Worm (Caenorhabditis elegans) whole organism, L3 larva: Measurements from ENCODE around the gene T26C12.2.

Source experiments
- R02D3.7 ChIP-seq: fragments of 150-350 bp; optimal IDR thresholded peaks from 2 replicates; lab custom pipeline; 2014; ENCODE audit warnings: missing biosample characterization, missing genetic modification characterization
- ZK546.5 ChIP-seq: sonication (generic microtip); optimal IDR thresholded peaks from 2 replicates; lab custom pipeline; 2017; ENCODE audit warnings: missing biosample characterization, missing genetic modification characterization
- ama-1 ChIP-seq: fragments of 150-350 bp; optimal IDR thresholded peaks from 2 replicates; lab custom pipeline; 2018
- ceh-16 ChIP-seq: sonication (generic microtip); optimal IDR thresholded peaks from 2 replicates; lab custom pipeline; 2017; ENCODE audit warnings: missing biosample characterization, missing genetic modification characterization
- ceh-82 ChIP-seq: fragments of 150-350 bp; optimal IDR thresholded peaks from 2 replicates; lab custom pipeline; 2014; ENCODE audit warnings: missing biosample characterization, missing genetic modification characterization
- ceh-9 ChIP-seq: sonication (generic microtip); optimal IDR thresholded peaks from 2 replicates; lab custom pipeline; 2018; ENCODE audit warnings: missing biosample characterization, missing genetic modification characterization
- egl-5 ChIP-seq: fragments of 150-350 bp; optimal IDR thresholded peaks from 2 replicates; lab custom pipeline; 2017; ENCODE audit warnings: missing biosample characterization, missing genetic modification reagents, missing genetic modification characterization, inconsistent platforms
- elt-1 ChIP-seq: fragments of 150-350 bp; optimal IDR thresholded peaks from 2 replicates; lab custom pipeline; 2014; ENCODE audit warnings: missing biosample characterization, missing genetic modification characterization
- elt-3 ChIP-seq, 3 experiments: fragments of 150-350 bp in 1 of 3; sonication (generic microtip) in 2 of 3; optimal IDR thresholded peaks; 2 replicates in 2 of 3; 4 replicates in 1 of 3; lab custom pipeline; 2014 to 2017; ENCODE audit warnings: missing biosample characterization in 3 of 3, missing genetic modification characterization in 3 of 3
- eor-1 ChIP-seq, 2 experiments: fragments of 150-350 bp; optimal IDR thresholded peaks; 2 replicates each; lab custom pipeline; 2014 to 2018; ENCODE audit warnings: missing biosample characterization in 2 of 2, missing genetic modification characterization in 2 of 2
- fkh-2 ChIP-seq: fragments of 150-350 bp; optimal IDR thresholded peaks from 2 replicates; lab custom pipeline; 2014; ENCODE audit warnings: missing biosample characterization, missing genetic modification reagents, missing genetic modification characterization
- fos-1 ChIP-seq: fragments of 150-350 bp; optimal IDR thresholded peaks from 2 replicates; lab custom pipeline; 2014; ENCODE audit warnings: missing biosample characterization, missing genetic modification characterization
- jun-1 ChIP-seq: fragments of 150-350 bp; optimal IDR thresholded peaks from 2 replicates; lab custom pipeline; 2014; ENCODE audit warnings: missing biosample characterization, missing genetic modification reagents, missing genetic modification characterization
- lin-15B ChIP-seq: fragments of 150-350 bp; optimal IDR thresholded peaks from 2 replicates; lab custom pipeline; 2014; ENCODE audit warnings: missing biosample characterization, missing genetic modification characterization
- lin-39 ChIP-seq: fragments of 150-350 bp; optimal IDR thresholded peaks from 2 replicates; lab custom pipeline; 2018; ENCODE audit warnings: missing biosample characterization, missing genetic modification reagents, missing genetic modification characterization
- lsy-12 ChIP-seq: sonication (generic microtip); optimal IDR thresholded peaks from 2 replicates; lab custom pipeline; 2016; ENCODE audit warnings: mild to moderate bottlenecking, missing genetic modification characterization, missing compliant biosample characterization
- mdl-1 ChIP-seq: fragments of 150-350 bp; optimal IDR thresholded peaks from 2 replicates; lab custom pipeline; 2014; ENCODE audit warnings: missing biosample characterization, missing genetic modification characterization
- mml-1 ChIP-seq: fragments of 150-350 bp; sonication (generic microtip); optimal IDR thresholded peaks from 3 replicates; lab custom pipeline; 2014; ENCODE audit warnings: missing biosample characterization, missing genetic modification characterization
- nfya-1 ChIP-seq: sonication (generic microtip); optimal IDR thresholded peaks from 2 replicates; lab custom pipeline; 2017; ENCODE audit warnings: missing genetic modification characterization, mild to moderate bottlenecking, missing compliant biosample characterization, antibody characterized with exemption, moderate library complexity; ENCODE audit not compliant: insufficient read depth
- nhr-12 ChIP-seq: fragments of 150-350 bp; optimal IDR thresholded peaks from 2 replicates; lab custom pipeline; 2014; ENCODE audit warnings: missing biosample characterization, missing genetic modification characterization
- nhr-23 ChIP-seq: fragments of 150-350 bp; optimal IDR thresholded peaks from 2 replicates; lab custom pipeline; 2014; ENCODE audit warnings: missing biosample characterization, missing genetic modification reagents, missing genetic modification characterization
- nhr-237 ChIP-seq: fragments of 150-350 bp; optimal IDR thresholded peaks from 2 replicates; lab custom pipeline; 2014; ENCODE audit warnings: missing biosample characterization, missing genetic modification characterization
- nhr-25 ChIP-seq: sonication (generic microtip); optimal IDR thresholded peaks from 2 replicates; lab custom pipeline; 2017; ENCODE audit warnings: missing biosample characterization, missing genetic modification characterization
- nhr-76 ChIP-seq: fragments of 150-350 bp; sonication (generic microtip); optimal IDR thresholded peaks from 5 replicates; lab custom pipeline; 2014; ENCODE audit warnings: missing biosample characterization, missing genetic modification characterization
- nhr-77 ChIP-seq: fragments of 150-350 bp; optimal IDR thresholded peaks from 2 replicates; lab custom pipeline; 2014; ENCODE audit warnings: missing biosample characterization, missing genetic modification characterization
- sea-2 ChIP-seq: fragments of 150-350 bp; sonication (generic microtip); optimal IDR thresholded peaks from 4 replicates; lab custom pipeline; 2014; ENCODE audit warnings: missing biosample characterization, missing genetic modification reagents, missing genetic modification characterization
- snpc-4 ChIP-seq: fragments of 150-350 bp; optimal IDR thresholded peaks from 2 replicates; lab custom pipeline; 2014; ENCODE audit warnings: missing biosample characterization, missing genetic modification characterization
- tbx-2 ChIP-seq: sonication (generic microtip); optimal IDR thresholded peaks from 2 replicates; lab custom pipeline; 2016; ENCODE audit warnings: mild to moderate bottlenecking, missing genetic modification characterization, missing compliant biosample characterization
- unc-62 ChIP-seq: fragments of 150-350 bp; sonication (generic microtip); optimal IDR thresholded peaks from 4 replicates; lab custom pipeline; 2014; ENCODE audit warnings: missing biosample characterization, missing genetic modification reagents, missing genetic modification characterization
- zag-1 ChIP-seq: fragments of 150-350 bp; optimal IDR thresholded peaks from 2 replicates; lab custom pipeline; 2014; ENCODE audit warnings: missing biosample characterization, missing genetic modification characterization
- ztf-11 ChIP-seq: fragments of 150-350 bp; optimal IDR thresholded peaks from 2 replicates; lab custom pipeline; 2014; ENCODE audit warnings: missing biosample characterization, missing genetic modification characterization

Gene T26C12.2

ce11 chrIV:3293800-3294493, 28.4 kb upstream of the T26C12.2 start:
- TF ChIP-seq lin-15B (tag; lab: Kevin White, UChicago): no peak
- no peak for TF ChIP-seq sea-2 (GFP tag; lab: Kevin White, UChicago)
- no peak for TF ChIP-seq ceh-16 (tag; lab: Kevin White, UChicago)
- no peak for TF ChIP-seq mdl-1 (tag; lab: Kevin White, UChicago)

ce11 chrIV:3291977-3292561, 26.5 kb upstream of the T26C12.2 start, which contains the start of gene W08E12.8:
Gene W08E12.8 (plus strand): TSS chrIV:3292371.
- TF ChIP-seq ceh-82 (tag; lab: Kevin White, UChicago): no peak
- TF ChIP-seq fos-1 (tag; lab: Kevin White, UChicago): no peak
- no peak for TF ChIP-seq ceh-16 (tag; lab: Kevin White, UChicago)
- TF ChIP-seq elt-3 (tag; optimal IDR thresholded peaks at IDR 0.05; lab: Kevin White, UChicago): no peak
- TF ChIP-seq nhr-25 (tag; lab: Kevin White, UChicago): peak; percentile 62

ce11 chrIV:3289237-3289636, 23.7 kb upstream of the T26C12.2 start, which contains the start of gene gcy-23:
Gene gcy-23 (minus strand): TSS chrIV:3289337.
- no peak for TF ChIP-seq ZK546.5
- no peak for TF ChIP-seq nfya-1 (tag; lab: Kevin White, UChicago)
- TF ChIP-seq ama-1 (lab: Kevin White, UChicago): no peak
- no peak for TF ChIP-seq nhr-23 (tag; lab: Kevin White, UChicago)
- TF ChIP-seq ceh-82 (tag; lab: Kevin White, UChicago): no peak
- TF ChIP-seq tbx-2 (tag; lab: Kevin White, UChicago): no peak
- no peak for TF ChIP-seq nhr-12 (tag; lab: Kevin White, UChicago)
- no peak for TF ChIP-seq jun-1 (tag; lab: Kevin White, UChicago)
- no peak for TF ChIP-seq lin-39 (tag; lab: Kevin White, UChicago)
- TF ChIP-seq R02D3.7 (tag; lab: Kevin White, UChicago): no peak
- no peak for TF ChIP-seq ztf-11 (tag; lab: Kevin White, UChicago)
- TF ChIP-seq mml-1 (tag; lab: Kevin White, UChicago): no peak

ce11 chrIV:3278822-3279221, 13.3 kb upstream of the T26C12.2 start:
- TF ChIP-seq elt-1 (tag; lab: Kevin White, UChicago) (no peak), fos-1 (tag; lab: Kevin White, UChicago) (no peak), fkh-2 (tag; lab: Kevin White, UChicago) (no peak), ceh-9 (tag; lab: Kevin White, UChicago) (no peak), elt-3 (tag; optimal IDR thresholded peaks at IDR 0.05; lab: Kevin White, UChicago) (no peak), nhr-12 (tag; lab: Kevin White, UChicago) (no peak), nhr-76 (tag; lab: Kevin White, UChicago) (no peak), lsy-12 (tag; lab: Kevin White, UChicago) (no peak), nhr-77 (no peak)
- TF ChIP-seq, all 47 proteins: peak for 0

- TF ChIP-seq nhr-237 (tag; lab: Kevin White, UChicago) (no peak), snpc-4 (tag; lab: Kevin White, UChicago) (no peak), eor-1 (tag; optimal IDR thresholded peaks at IDR 0.05; lab: Kevin White, UChicago) (no peak), nhr-12 (tag; lab: Kevin White, UChicago) (no peak), egl-5 (no peak), jun-1 (tag; lab: Kevin White, UChicago) (no peak), zag-1 (tag; lab: Kevin White, UChicago) (no peak), unc-62 (GFP tag; lab: Kevin White, UChicago) (no peak)
These were observed 7.7 kb upstream of the T26C12.2 start, which contains the start of gene T26C12.3 for ce11 chrIV:3273295-3273694. Gene T26C12.3 (minus strand): TSS chrIV:3273395.
